Worm (Caenorhabditis elegans) whole organism, L4 larva: Measurements from ENCODE around the gene ril-2.
A peak's percentile ranks its signal among the peaks of the same experiment; 100 is the strongest.

ENCODE experiments used
- D1046.2 ChIP-seq: fragments of 200-800 bp; sonication (Bioruptor generic); IDR thresholded peaks from 2 replicates; pipeline ENCODE4 v1.3.6; 2022; ENCODE audit warnings: missing genetic modification characterization, missing compliant biosample characterization
- F26F4.8 ChIP-seq: fragments of 200-800 bp; sonication (Bioruptor generic); conservative IDR thresholded peaks from 2 replicates; pipeline ENCODE4 v1.3.6; 2022; ENCODE audit warnings: missing genetic modification characterization, missing compliant biosample characterization
- F37D6.2 ChIP-seq: sonication (generic microtip); optimal IDR thresholded peaks from 2 replicates; lab custom pipeline; 2016; ENCODE audit warnings: mild to moderate bottlenecking, missing genetic modification characterization, missing compliant biosample characterization
- Y48G9A.11 ChIP-seq: fragments of 200-800 bp; sonication (Bioruptor generic); IDR thresholded peaks from 2 replicates; pipeline ENCODE4 v1.3.6; 2022; ENCODE audit warnings: missing genetic modification reagents, missing genetic modification characterization, missing compliant biosample characterization
- aha-1 ChIP-seq: fragments of 150-350 bp; peaks from one replicate; lab custom pipeline; 2014; ENCODE audit warnings: missing biosample characterization, missing genetic modification characterization
- aly-2 ChIP-seq: sonication (generic microtip); optimal IDR thresholded peaks from 2 replicates; lab custom pipeline; 2018; ENCODE audit warnings: missing biosample characterization, missing genetic modification characterization
- ceh-20 ChIP-seq: fragments of 200-800 bp; sonication (Bioruptor generic); IDR thresholded peaks from 2 replicates; pipeline ENCODE4 v1.3.6; 2022; ENCODE audit warnings: missing genetic modification reagents, missing genetic modification characterization, missing compliant biosample characterization
- cey-2 ChIP-seq: sonication (generic microtip); optimal IDR thresholded peaks from 3 replicates; lab custom pipeline; 2017; ENCODE audit warnings: missing genetic modification characterization, mild to moderate bottlenecking, missing compliant biosample characterization, antibody characterized with exemption, borderline replicate concordance; ENCODE audit not compliant: insufficient read depth
- ctbp-1 ChIP-seq: fragments of 200-800 bp; sonication (Bioruptor generic); IDR thresholded peaks from 2 replicates; pipeline ENCODE4 v1.3.6; 2022; ENCODE audit warnings: missing genetic modification reagents, missing genetic modification characterization, missing compliant biosample characterization
- daf-12 ChIP-seq: fragments of 150-350 bp; optimal IDR thresholded peaks from 2 replicates; lab custom pipeline; 2014; ENCODE audit warnings: missing biosample characterization, missing genetic modification reagents, missing genetic modification characterization
- daf-16 ChIP-seq, 3 experiments: sonication (generic microtip); optimal IDR thresholded peaks; 2 replicates each; lab custom pipeline; 2016 to 2017; ENCODE audit warnings: missing genetic modification characterization in 3 of 3, missing genetic modification reagents in 3 of 3, mild to moderate bottlenecking in 2 of 3, missing compliant biosample characterization in 2 of 3, missing biosample characterization in 1 of 3, moderate library complexity in 1 of 3
- dmd-6 ChIP-seq: fragments of 200-800 bp; sonication (Bioruptor generic); IDR thresholded peaks from 2 replicates; pipeline ENCODE4 v1.3.6; 2022; ENCODE audit warnings: missing genetic modification reagents, missing genetic modification characterization, missing compliant biosample characterization
- egl-27 ChIP-seq: sonication (generic microtip); optimal IDR thresholded peaks from 3 replicates; lab custom pipeline; 2017; ENCODE audit warnings: missing biosample characterization, missing genetic modification reagents, missing genetic modification characterization
- egl-43 ChIP-seq: fragments of 200-800 bp; sonication (Bioruptor generic); IDR thresholded peaks from 2 replicates; pipeline ENCODE4 v1.3.6; 2022; ENCODE audit warnings: missing genetic modification reagents, missing genetic modification characterization, missing compliant biosample characterization
- gei-8 ChIP-seq: fragments of 200-800 bp; sonication (Bioruptor generic); optimal IDR thresholded peaks from 2 replicates; lab custom pipeline; 2018; ENCODE audit warnings: mild to moderate bottlenecking, missing genetic modification characterization, missing compliant biosample characterization
- hif-1 ChIP-seq, 2 experiments: sonication (generic microtip); optimal IDR thresholded peaks; 2 replicates each; lab custom pipeline; 2016 to 2017; ENCODE audit warnings: missing compliant biosample characterization in 2 of 2, missing genetic modification characterization in 2 of 2, missing genetic modification reagents in 2 of 2, missing genotype in 2 of 2, mild to moderate bottlenecking in 1 of 2
- hlh-11 ChIP-seq: fragments of 200-800 bp; sonication (Bioruptor generic); optimal IDR thresholded peaks from 2 replicates; lab custom pipeline; 2018; ENCODE audit warnings: mild to moderate bottlenecking, missing genetic modification characterization, missing compliant biosample characterization
- hlh-30 ChIP-seq: sonication (generic microtip); optimal IDR thresholded peaks from 2 replicates; lab custom pipeline; 2017; ENCODE audit warnings: antibody characterized with exemption, mild to moderate bottlenecking, missing genetic modification characterization, missing compliant biosample characterization; ENCODE audit not compliant: insufficient read depth
- hmg-1.1 ChIP-seq: fragments of 200-800 bp; sonication (Bioruptor generic); IDR thresholded peaks from 2 replicates; pipeline ENCODE4 v1.3.6; 2022; ENCODE audit warnings: missing genetic modification reagents, missing genetic modification characterization, missing compliant biosample characterization
- lin-1 ChIP-seq: fragments of 200-800 bp; sonication (Bioruptor generic); IDR thresholded peaks from 2 replicates; pipeline ENCODE4 v1.3.6; 2022; ENCODE audit warnings: missing genetic modification reagents, missing genetic modification characterization, missing compliant biosample characterization
- lin-15B ChIP-seq: fragments of 150-350 bp; sonication (generic microtip); optimal IDR thresholded peaks from 3 replicates; lab custom pipeline; 2014; ENCODE audit warnings: missing biosample characterization, missing genetic modification characterization
- lin-29 ChIP-seq: fragments of 200-800 bp; sonication (Bioruptor generic); IDR thresholded peaks from 2 replicates; pipeline ENCODE4 v1.3.6; 2022; ENCODE audit warnings: missing genetic modification reagents, missing genetic modification characterization, missing compliant biosample characterization
- lsy-2 ChIP-seq, 2 experiments: fragments of 150-350 bp in 1 of 2; sonication (generic microtip) in 1 of 2; optimal IDR thresholded peaks; 2 replicates each; lab custom pipeline; 2014 to 2017; ENCODE audit warnings: missing biosample characterization in 2 of 2, missing genetic modification characterization in 2 of 2
- mdl-1 ChIP-seq, 2 experiments: fragments of 150-350 bp in 1 of 2; sonication (generic microtip) in 1 of 2; optimal IDR thresholded peaks; 2 replicates each; lab custom pipeline; 2014 to 2017; ENCODE audit warnings: missing biosample characterization in 2 of 2, missing genetic modification characterization in 2 of 2
- mep-1 ChIP-seq: fragments of 150-350 bp; sonication (generic microtip); optimal IDR thresholded peaks from 3 replicates; lab custom pipeline; 2014; ENCODE audit warnings: missing biosample characterization, missing genetic modification characterization
- mes-2 ChIP-seq: sonication (generic microtip); optimal IDR thresholded peaks from 2 replicates; lab custom pipeline; 2016; ENCODE audit warnings: missing genotype, mild to moderate bottlenecking, missing genetic modification characterization, missing compliant biosample characterization; ENCODE audit not compliant: poor library complexity, severe bottlenecking
- mxl-3 ChIP-seq: fragments of 200-800 bp; sonication (Bioruptor generic); optimal IDR thresholded peaks from 2 replicates; lab custom pipeline; 2018; ENCODE audit warnings: mild to moderate bottlenecking, missing genetic modification characterization, missing compliant biosample characterization
- nhr-102 ChIP-seq: sonication (generic microtip); optimal IDR thresholded peaks from 2 replicates; lab custom pipeline; 2016; ENCODE audit warnings: mild to moderate bottlenecking, missing genetic modification characterization, moderate library complexity, missing compliant biosample characterization
- nhr-111 ChIP-seq: fragments of 200-800 bp; sonication (Bioruptor generic); optimal IDR thresholded peaks from 2 replicates; lab custom pipeline; 2018; ENCODE audit warnings: mild to moderate bottlenecking, missing genetic modification characterization, missing compliant biosample characterization
- nhr-25 ChIP-seq: sonication (generic microtip); optimal IDR thresholded peaks from 2 replicates; lab custom pipeline; 2017; ENCODE audit warnings: missing genetic modification characterization, mild to moderate bottlenecking, missing compliant biosample characterization, antibody characterized with exemption, moderate library complexity, borderline replicate concordance; ENCODE audit not compliant: insufficient read depth
- nhr-28 ChIP-seq: fragments of 150-350 bp; optimal IDR thresholded peaks from 2 replicates; lab custom pipeline; 2014; ENCODE audit warnings: missing biosample characterization, missing genetic modification characterization
- nhr-42 ChIP-seq: fragments of 200-800 bp; sonication (Bioruptor generic); IDR thresholded peaks from 2 replicates; pipeline ENCODE4 v1.3.6; 2022; ENCODE audit warnings: missing genetic modification characterization, missing compliant biosample characterization
- nhr-48 ChIP-seq: sonication (generic microtip); optimal IDR thresholded peaks from 2 replicates; lab custom pipeline; 2016; ENCODE audit warnings: mild to moderate bottlenecking, missing genetic modification characterization, missing compliant biosample characterization
- nhr-77 ChIP-seq: fragments of 150-350 bp; optimal IDR thresholded peaks from 2 replicates; lab custom pipeline; 2014; ENCODE audit warnings: missing biosample characterization, missing genetic modification characterization
- pha-4 ChIP-seq, 2 experiments: fragments of 150-350 bp in 1 of 2; fragments of 200-800 bp in 1 of 2; sonication (Bioruptor generic) in 1 of 2; IDR thresholded peaks in 1 of 2; optimal IDR thresholded peaks in 1 of 2; 2 replicates each; pipeline versions ENCODE4 v1.3.6 to Lab custom; 2014 to 2022; ENCODE audit warnings: missing genetic modification characterization in 2 of 2, missing genetic modification reagents in 2 of 2, missing biosample characterization in 1 of 2, missing compliant biosample characterization in 1 of 2
- sdz-12 ChIP-seq: fragments of 200-800 bp; sonication (Bioruptor generic); optimal IDR thresholded peaks from 2 replicates; lab custom pipeline; 2018; ENCODE audit warnings: mild to moderate bottlenecking, missing genetic modification characterization, missing compliant biosample characterization
- set-16 ChIP-seq: fragments of 200-800 bp; sonication (Bioruptor generic); IDR thresholded peaks from 2 replicates; pipeline ENCODE4 v1.3.6; 2022; ENCODE audit warnings: missing genetic modification reagents, missing genetic modification characterization, missing compliant biosample characterization
- tag-97 ChIP-seq: fragments of 200-800 bp; sonication (Bioruptor generic); IDR thresholded peaks from 2 replicates; pipeline ENCODE4 v1.3.6; 2022; ENCODE audit warnings: missing genetic modification characterization, missing compliant biosample characterization
- tra-1 ChIP-seq: fragments of 200-800 bp; sonication (Bioruptor generic); IDR thresholded peaks from 2 replicates; pipeline ENCODE4 v1.3.6; 2022; ENCODE audit warnings: missing genetic modification reagents, missing genetic modification characterization, missing compliant biosample characterization
- unc-62 ChIP-seq, 3 experiments: fragments of 150-350 bp in 1 of 3; sonication (generic microtip); optimal IDR thresholded peaks in 2 of 3; peaks in 1 of 3; 1 replicate in 1 of 3; 2 replicates in 2 of 3; lab custom pipeline; 2014 to 2017; ENCODE audit warnings: missing biosample characterization in 3 of 3, missing genetic modification characterization in 3 of 3, missing genetic modification reagents in 3 of 3, missing genotype in 1 of 3

ril-2 gene

ce11 chrV:12553286-12553725, 45.7 kb downstream of the ril-2 start:
- TF ChIP-seq hlh-30 (peak; percentile 79), mes-2 (tag; lab: Kevin White, UChicago) (no peak), mep-1 (peak; percentile 19), aha-1 (peak; percentile 83), lin-1 (GFP tag; lab: Robert Waterston, UW) (no peak), unc-62 (GFP tag; optimal IDR thresholded peaks at IDR 0.05 in 1 of 2; lab: Kevin White, UChicago) (peak in 1 of 2 experiments; percentile 93), unc-62 (tag; optimal IDR thresholded peaks at IDR 0.05; lab: Kevin White, UChicago) (no peak), daf-16 (GFP tag; optimal IDR thresholded peaks at IDR 0.05; lab: Kevin White, UChicago) (no peak), daf-16 (tag; optimal IDR thresholded peaks at IDR 0.05; lab: Kevin White, UChicago) (no peak), nhr-77 (tag; lab: Kevin White, UChicago) (no peak), nhr-42 (no peak), mxl-3 (GFP tag; lab: Kevin White, UChicago) (peak; percentile 41), hif-1 (tag; optimal IDR thresholded peaks at IDR 0.05; lab: Kevin White, UChicago) (no peak), D1046.2 (GFP tag; lab: Robert Waterston, UW) (no peak), lin-15B (tag; lab: Kevin White, UChicago) (no peak), F26F4.8 (GFP tag; lab: Robert Waterston, UW) (no peak), tag-97 (GFP tag; lab: Robert Waterston, UW) (no peak), tra-1 (GFP tag; lab: Robert Waterston, UW) (0 out of 2 replicates have a peak, but pooled peaks have one; percentile 19), egl-43 (no peak), Y48G9A.11 (GFP tag; lab: Robert Waterston, UW) (no peak), cey-2 (tag; lab: Kevin White, UChicago) (peak; percentile 15), nhr-102 (no peak), egl-27 (no peak), hlh-11 (tag; lab: Kevin White, UChicago) (peak; percentile 91), nhr-111 (GFP tag; lab: Kevin White, UChicago) (no peak), nhr-28 (tag; lab: Kevin White, UChicago) (peak; percentile 76), dmd-6 (peak; percentile 56), ceh-20 (GFP tag; lab: Robert Waterston, UW) (peak; percentile 24; the same call in 1 of the 2 replicates), daf-12 (no peak), F37D6.2 (tag; lab: Kevin White, UChicago) (no peak), pha-4 (GFP tag; IDR thresholded peaks at IDR 0.05; lab: Robert Waterston, UW) (no peak), pha-4 (tag; optimal IDR thresholded peaks at IDR 0.05; lab: Kevin White, UChicago) (no peak), nhr-48 (tag; lab: Kevin White, UChicago) (peak; percentile 95), gei-8 (GFP tag; lab: Kevin White, UChicago) (peak; percentile 12), aly-2 (tag; lab: Kevin White, UChicago) (no peak), sdz-12 (no peak), hmg-1.1 (GFP tag; lab: Robert Waterston, UW) (no peak), lin-29 (GFP tag; lab: Robert Waterston, UW) (0 out of 2 replicates have a peak, but pooled peaks have one; percentile 17), set-16 (GFP tag; lab: Robert Waterston, UW) (0 out of 2 replicates have a peak, but pooled peaks have one; percentile 16), mdl-1 (tag; optimal IDR thresholded peaks at IDR 0.05; lab: Kevin White, UChicago) (peak; percentile 34 to 82), ctbp-1 (peak; percentile 32; the same call in 1 of the 2 replicates), nhr-25 (tag; lab: Kevin White, UChicago) (no peak), lsy-2 (tag; optimal IDR thresholded peaks at IDR 0.05; lab: Kevin White, UChicago) (peak in 1 of 2 experiments; percentile 38)
